Fruit fly (Drosophila melanogaster): ENCODE results near the gene Crag.

Gene Crag

dm6 chrX:8542728-8543127, 49.1 kb upstream of the Crag start:
- TF ChIP-seq ttk (GFP tag; IDR thresholded peaks at IDR 0.05) (no peak), zfh1 (GFP tag; IDR thresholded peaks at IDR 0.05) (no peak), Dll (GFP tag; IDR thresholded peaks at IDR 0.05; ENCODE audit: partially characterized antibody) (no peak), CG10431 (GFP tag; optimal IDR thresholded peaks at IDR 0.05) (no peak), Abd-B (GFP tag; optimal IDR thresholded peaks at IDR 0.05) (no peak), gt (GFP tag; IDR thresholded peaks at IDR 0.05) (no peak), C15 (GFP tag; IDR thresholded peaks at IDR 0.05) (no peak), Gsc (GFP tag; IDR thresholded peaks at IDR 0.05) (no peak), Sox100B (GFP tag; optimal IDR thresholded peaks at IDR 0.05) (no peak), pan (optimal IDR thresholded peaks at IDR 0.05) (no peak), pan (GFP tag; optimal IDR thresholded peaks at IDR 0.05 in 1 of 2, IDR thresholded peaks at IDR 0.05 in 1 of 2) (peak in 1 of 2 experiments; percentile 39), dati (GFP tag; IDR thresholded peaks at IDR 0.05) (no peak), CG7987 (GFP tag; optimal IDR thresholded peaks at IDR 0.05) (no peak), Lpt (GFP tag; optimal IDR thresholded peaks at IDR 0.05) (no peak), CG7372 (GFP tag; IDR thresholded peaks at IDR 0.05) (no peak), exex (tag; optimal IDR thresholded peaks at IDR 0.05) (no peak), Neu2 (GFP tag; optimal IDR thresholded peaks at IDR 0.05; ENCODE audit: borderline replicate concordance) (no peak), nau (GFP tag; optimal IDR thresholded peaks at IDR 0.05) (no peak), cad (GFP tag; optimal IDR thresholded peaks at IDR 0.05) (no peak), hb (GFP tag; IDR thresholded peaks at IDR 0.05; ENCODE audit: partially characterized antibody) (no peak), Dip2 (GFP tag; IDR thresholded peaks at IDR 0.05) (no peak), amos (GFP tag; IDR thresholded peaks at IDR 0.05; ENCODE audit: partially characterized antibody) (no peak), ab (GFP tag; optimal IDR thresholded peaks at IDR 0.05) (no peak), gcm2 (GFP tag; optimal IDR thresholded peaks at IDR 0.05) (no peak), CG12391 (tag; optimal IDR thresholded peaks at IDR 0.05) (peak; percentile 33), BEAF-32 (GFP tag; optimal IDR thresholded peaks at IDR 0.05) (no peak), nmo (GFP tag; optimal IDR thresholded peaks at IDR 0.05) (no peak), CG10979 (tag; optimal IDR thresholded peaks at IDR 0.05) (peak; percentile 22), B-H2 (GFP tag; optimal IDR thresholded peaks at IDR 0.05) (no peak), CG14014 (GFP tag; IDR thresholded peaks at IDR 0.05) (peak; percentile 46; the same call in 1 of the 2 replicates), Dbx (GFP tag; IDR thresholded peaks at IDR 0.05) (0 out of 3 replicates have a peak, but pooled peaks have one; percentile 32), pnt (GFP tag; optimal IDR thresholded peaks at IDR 0.05) (peak; percentile 21), ssp (GFP tag; IDR thresholded peaks at IDR 0.05) (0 out of 2 replicates have a peak, but pooled peaks have one; percentile 6), bowl (GFP tag; IDR thresholded peaks at IDR 0.05) (no peak), CG3281 (GFP tag; optimal IDR thresholded peaks at IDR 0.05) (no peak), Oli (tag; optimal IDR thresholded peaks at IDR 0.05) (peak; percentile 53), CG10321 (GFP tag; IDR thresholded peaks at IDR 0.05) (no peak), CG42726 (GFP tag; IDR thresholded peaks at IDR 0.05; ENCODE audit: partially characterized antibody) (no peak), Opbp (GFP tag; IDR thresholded peaks at IDR 0.05; ENCODE audit: partially characterized antibody) (no peak), CG31224 (GFP tag; IDR thresholded peaks at IDR 0.05) (no peak), Aef1 (GFP tag; IDR thresholded peaks at IDR 0.05) (peak; percentile 17; the same call in 1 of the 3 replicates), mam (GFP tag; optimal IDR thresholded peaks at IDR 0.05) (peak; percentile 40), CG3407 (GFP tag; optimal IDR thresholded peaks at IDR 0.05) (no peak), psq (GFP tag; optimal IDR thresholded peaks at IDR 0.05) (no peak), CG31441 (GFP tag; IDR thresholded peaks at IDR 0.05) (peak; percentile 26; the same call in 1 of the 2 replicates), cas (GFP tag; IDR thresholded peaks at IDR 0.05) (no peak), HLH4C (GFP tag; IDR thresholded peaks at IDR 0.05; ENCODE audit: partially characterized antibody) (no peak), Hr39 (optimal IDR thresholded peaks at IDR 0.05) (no peak), Nf-YA (GFP tag; IDR thresholded peaks at IDR 0.05) (0 out of 2 replicates have a peak, but pooled peaks have one; percentile 25), CG18619 (GFP tag; optimal IDR thresholded peaks at IDR 0.05) (no peak), Atf-2 (GFP tag; optimal IDR thresholded peaks at IDR 0.05) (no peak), fu2 (GFP tag; optimal IDR thresholded peaks at IDR 0.05) (no peak)

Measured in whole organism, embryonic.